Worm (Caenorhabditis elegans): ENCODE data around the gene F45E4.5.

DNA sequence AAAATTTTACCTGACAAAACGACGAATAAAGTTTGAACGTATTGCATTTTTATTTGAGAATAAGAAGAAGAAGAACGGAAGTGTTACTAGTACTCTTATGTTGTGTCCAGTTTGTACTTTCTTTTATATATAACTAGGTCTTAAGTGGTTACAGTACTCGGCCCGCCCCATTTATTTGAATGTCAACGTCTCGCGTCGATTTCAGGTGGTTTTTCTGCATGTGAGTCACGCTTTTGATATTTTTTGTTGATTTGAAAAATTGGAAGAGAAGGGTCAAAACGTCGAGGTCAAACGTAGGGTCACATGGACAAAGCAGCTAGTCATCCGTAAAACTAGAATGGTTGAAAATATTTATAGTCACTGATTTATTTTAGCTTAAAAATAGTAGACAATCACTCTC lies at the start of gene F45E4.5:
- no peak for TF ChIP-seq ekl-4 (GFP tag; IDR thresholded peaks at IDR 0.05)
- TF ChIP-seq dpl-1 (GFP tag; optimal IDR thresholded peaks at IDR 0.05) = no peak
- no peak for TF ChIP-seq unc-62 (GFP tag; optimal IDR thresholded peaks at IDR 0.05)
- no peak for TF ChIP-seq efl-1 (GFP tag; optimal IDR thresholded peaks at IDR 0.05)
- no peak for TF ChIP-seq pha-4 (tag; optimal IDR thresholded peaks at IDR 0.05)
- no peak for TF ChIP-seq Y67H2A.10 (GFP tag; conservative IDR thresholded peaks at IDR 0.05)
- no peak for TF ChIP-seq Y53G8AR.9 (GFP tag; conservative IDR thresholded peaks at IDR 0.05)
